Worm (Caenorhabditis elegans) whole organism, late embryonic: ENCODE results near the gene mthf-1.

Experiments used
- ahr-1 ChIP-seq: sonication (generic microtip); optimal IDR thresholded peaks from 2 replicates; lab custom pipeline; 2016; ENCODE audit warnings: missing genetic modification characterization, missing compliant biosample characterization
- ceh-34 ChIP-seq: sonication (generic microtip); optimal IDR thresholded peaks from 2 replicates; lab custom pipeline; 2016; ENCODE audit warnings: mild to moderate bottlenecking, missing genetic modification characterization, missing compliant biosample characterization
- dve-1 ChIP-seq: sonication (generic microtip); optimal IDR thresholded peaks from 2 replicates; lab custom pipeline; 2017; ENCODE audit warnings: antibody characterized with exemption, mild to moderate bottlenecking, missing genetic modification characterization, missing compliant biosample characterization
- eyg-1 ChIP-seq: sonication (generic microtip); optimal IDR thresholded peaks from 2 replicates; lab custom pipeline; 2016; ENCODE audit warnings: missing genotype, missing genetic modification characterization, missing compliant biosample characterization
- hlh-6 ChIP-seq: sonication (generic microtip); optimal IDR thresholded peaks from 2 replicates; lab custom pipeline; 2016; ENCODE audit warnings: missing genotype, missing genetic modification characterization, missing compliant biosample characterization
- odd-2 ChIP-seq: sonication (generic microtip); optimal IDR thresholded peaks from 2 replicates; lab custom pipeline; 2017; ENCODE audit warnings: antibody characterized with exemption, mild to moderate bottlenecking, missing genetic modification characterization, missing compliant biosample characterization
- pqm-1 ChIP-seq: sonication (generic microtip); optimal IDR thresholded peaks from 2 replicates; lab custom pipeline; 2016; ENCODE audit warnings: missing genetic modification characterization, missing compliant biosample characterization
- ref-2 ChIP-seq: sonication (generic microtip); optimal IDR thresholded peaks from 2 replicates; lab custom pipeline; 2016; ENCODE audit warnings: missing genetic modification characterization, missing compliant biosample characterization
- tbx-7 ChIP-seq: sonication (generic microtip); optimal IDR thresholded peaks from 2 replicates; lab custom pipeline; 2016; ENCODE audit warnings: missing genotype, missing genetic modification characterization, missing compliant biosample characterization
- unc-55 ChIP-seq: sonication (generic microtip); optimal IDR thresholded peaks from 2 replicates; lab custom pipeline; 2017; ENCODE audit warnings: missing biosample characterization, missing genetic modification reagents, missing genetic modification characterization
- unc-86 ChIP-seq: sonication (generic microtip); optimal IDR thresholded peaks from 2 replicates; lab custom pipeline; 2016; ENCODE audit warnings: missing genetic modification characterization, missing compliant biosample characterization

ce11 chrII:7794222-7794621, 16.6 kb upstream of the mthf-1 start, which contains the start of gene glr-4:
- no peak for TF ChIP-seq unc-55 (GFP tag; lab: Kevin White, UChicago)
- TF ChIP-seq hlh-6, result no peak
- TF ChIP-seq tbx-7, result no peak
- TF ChIP-seq ceh-34, result no peak
- no peak for TF ChIP-seq unc-86
- no peak for TF ChIP-seq dve-1 (tag; lab: Kevin White, UChicago)
- TF ChIP-seq eyg-1 (tag; lab: Kevin White, UChicago), result no peak
- TF ChIP-seq pqm-1 (tag; lab: Kevin White, UChicago), result no peak
- TF ChIP-seq ahr-1, result no peak
- TF ChIP-seq odd-2 (tag; lab: Kevin White, UChicago), result no peak
- TF ChIP-seq ref-2 (tag; lab: Kevin White, UChicago), result no peak
